Worm (Caenorhabditis elegans) whole organism, L3 larva: ENCODE data around the gene best-14.

ENCODE experiments used
- R02D3.7 ChIP-seq: fragments of 150-350 bp; optimal IDR thresholded peaks from 2 replicates; lab custom pipeline; 2014; ENCODE audit warnings: missing biosample characterization, missing genetic modification characterization
- ama-1 ChIP-seq: fragments of 150-350 bp; optimal IDR thresholded peaks from 2 replicates; lab custom pipeline; 2018
- ceh-16 ChIP-seq: sonication (generic microtip); optimal IDR thresholded peaks from 2 replicates; lab custom pipeline; 2017; ENCODE audit warnings: missing biosample characterization, missing genetic modification characterization
- ceh-28 ChIP-seq: fragments of 150-350 bp; optimal IDR thresholded peaks from 2 replicates; lab custom pipeline; 2014; ENCODE audit warnings: missing biosample characterization, missing genetic modification reagents, missing genetic modification characterization
- daf-12 ChIP-seq: fragments of 150-350 bp; optimal IDR thresholded peaks from 2 replicates; lab custom pipeline; 2014; ENCODE audit warnings: missing biosample characterization, missing genetic modification reagents, missing genetic modification characterization
- egl-27 ChIP-seq: sonication (generic microtip); optimal IDR thresholded peaks from 4 replicates; lab custom pipeline; 2017; ENCODE audit warnings: missing biosample characterization, missing genetic modification reagents, missing genetic modification characterization
- egl-5 ChIP-seq: fragments of 150-350 bp; optimal IDR thresholded peaks from 2 replicates; lab custom pipeline; 2017; ENCODE audit warnings: missing biosample characterization, missing genetic modification reagents, missing genetic modification characterization, inconsistent platforms
- elt-2 ChIP-seq: sonication (generic microtip); optimal IDR thresholded peaks from 2 replicates; lab custom pipeline; 2016; ENCODE audit warnings: missing genetic modification reagents, mild to moderate bottlenecking, missing genetic modification characterization, missing compliant biosample characterization
- elt-3 ChIP-seq, 3 experiments: fragments of 150-350 bp in 1 of 3; sonication (generic microtip) in 2 of 3; optimal IDR thresholded peaks; 2 replicates in 2 of 3; 4 replicates in 1 of 3; lab custom pipeline; 2014 to 2017; ENCODE audit warnings: missing biosample characterization in 3 of 3, missing genetic modification characterization in 3 of 3
- eor-1 ChIP-seq, 2 experiments: fragments of 150-350 bp; optimal IDR thresholded peaks; 2 replicates each; lab custom pipeline; 2014 to 2018; ENCODE audit warnings: missing biosample characterization in 2 of 2, missing genetic modification characterization in 2 of 2
- fkh-10 ChIP-seq: sonication (generic microtip); optimal IDR thresholded peaks from 2 replicates; lab custom pipeline; 2017; ENCODE audit warnings: missing biosample characterization, missing genetic modification reagents, missing genetic modification characterization
- fkh-2 ChIP-seq: fragments of 150-350 bp; optimal IDR thresholded peaks from 2 replicates; lab custom pipeline; 2014; ENCODE audit warnings: missing biosample characterization, missing genetic modification reagents, missing genetic modification characterization
- fos-1 ChIP-seq: fragments of 150-350 bp; optimal IDR thresholded peaks from 2 replicates; lab custom pipeline; 2014; ENCODE audit warnings: missing biosample characterization, missing genetic modification characterization
- hmg-11 ChIP-seq: sonication (generic microtip); optimal IDR thresholded peaks from 2 replicates; lab custom pipeline; 2016; ENCODE audit warnings: missing genetic modification characterization, missing compliant biosample characterization
- lin-15B ChIP-seq: fragments of 150-350 bp; optimal IDR thresholded peaks from 2 replicates; lab custom pipeline; 2014; ENCODE audit warnings: missing biosample characterization, missing genetic modification characterization
- lin-39 ChIP-seq: fragments of 150-350 bp; optimal IDR thresholded peaks from 2 replicates; lab custom pipeline; 2018; ENCODE audit warnings: missing biosample characterization, missing genetic modification reagents, missing genetic modification characterization
- lsy-12 ChIP-seq: sonication (generic microtip); optimal IDR thresholded peaks from 2 replicates; lab custom pipeline; 2016; ENCODE audit warnings: mild to moderate bottlenecking, missing genetic modification characterization, missing compliant biosample characterization
- mml-1 ChIP-seq: fragments of 150-350 bp; sonication (generic microtip); optimal IDR thresholded peaks from 3 replicates; lab custom pipeline; 2014; ENCODE audit warnings: missing biosample characterization, missing genetic modification characterization
- nfya-1 ChIP-seq: sonication (generic microtip); optimal IDR thresholded peaks from 2 replicates; lab custom pipeline; 2017; ENCODE audit warnings: missing genetic modification characterization, mild to moderate bottlenecking, missing compliant biosample characterization, antibody characterized with exemption, moderate library complexity; ENCODE audit not compliant: insufficient read depth
- nhr-11 ChIP-seq: fragments of 150-350 bp; optimal IDR thresholded peaks from 2 replicates; lab custom pipeline; 2014; ENCODE audit warnings: missing biosample characterization, missing genetic modification characterization
- nhr-23 ChIP-seq: fragments of 150-350 bp; optimal IDR thresholded peaks from 2 replicates; lab custom pipeline; 2014; ENCODE audit warnings: missing biosample characterization, missing genetic modification reagents, missing genetic modification characterization
- nhr-237 ChIP-seq: fragments of 150-350 bp; optimal IDR thresholded peaks from 2 replicates; lab custom pipeline; 2014; ENCODE audit warnings: missing biosample characterization, missing genetic modification characterization
- nhr-25 ChIP-seq: sonication (generic microtip); optimal IDR thresholded peaks from 2 replicates; lab custom pipeline; 2017; ENCODE audit warnings: missing biosample characterization, missing genetic modification characterization
- nhr-28 ChIP-seq: fragments of 150-350 bp; optimal IDR thresholded peaks from 2 replicates; lab custom pipeline; 2014; ENCODE audit warnings: missing biosample characterization, missing genetic modification characterization
- nhr-43 ChIP-seq: sonication (generic microtip); optimal IDR thresholded peaks from 2 replicates; lab custom pipeline; 2016; ENCODE audit warnings: mild to moderate bottlenecking, missing genetic modification characterization, missing compliant biosample characterization; ENCODE audit not compliant: poor library complexity, severe bottlenecking
- nhr-76 ChIP-seq: fragments of 150-350 bp; sonication (generic microtip); optimal IDR thresholded peaks from 5 replicates; lab custom pipeline; 2014; ENCODE audit warnings: missing biosample characterization, missing genetic modification characterization
- nhr-77 ChIP-seq: fragments of 150-350 bp; optimal IDR thresholded peaks from 2 replicates; lab custom pipeline; 2014; ENCODE audit warnings: missing biosample characterization, missing genetic modification characterization
- pqm-1 ChIP-seq: fragments of 150-350 bp; optimal IDR thresholded peaks from 2 replicates; lab custom pipeline; 2017; ENCODE audit warnings: missing biosample characterization, missing genetic modification characterization, inconsistent platforms
- skn-1 ChIP-seq: fragments of 150-350 bp; optimal IDR thresholded peaks from 2 replicates; lab custom pipeline; 2014; ENCODE audit warnings: missing biosample characterization, missing genetic modification characterization
- snpc-4 ChIP-seq: fragments of 150-350 bp; optimal IDR thresholded peaks from 2 replicates; lab custom pipeline; 2014; ENCODE audit warnings: missing biosample characterization, missing genetic modification characterization
- tbx-2 ChIP-seq: sonication (generic microtip); optimal IDR thresholded peaks from 2 replicates; lab custom pipeline; 2016; ENCODE audit warnings: mild to moderate bottlenecking, missing genetic modification characterization, missing compliant biosample characterization
- unc-39 ChIP-seq: sonication (generic microtip); optimal IDR thresholded peaks from 4 replicates; lab custom pipeline; 2017; ENCODE audit warnings: missing biosample characterization, missing genetic modification characterization
- unc-62 ChIP-seq: fragments of 150-350 bp; sonication (generic microtip); optimal IDR thresholded peaks from 4 replicates; lab custom pipeline; 2014; ENCODE audit warnings: missing biosample characterization, missing genetic modification reagents, missing genetic modification characterization
- zag-1 ChIP-seq: fragments of 150-350 bp; optimal IDR thresholded peaks from 2 replicates; lab custom pipeline; 2014; ENCODE audit warnings: missing biosample characterization, missing genetic modification characterization
- ztf-11 ChIP-seq: fragments of 150-350 bp; optimal IDR thresholded peaks from 2 replicates; lab custom pipeline; 2014; ENCODE audit warnings: missing biosample characterization, missing genetic modification characterization
- ztf-4 ChIP-seq: fragments of 150-350 bp; optimal IDR thresholded peaks from 2 replicates; lab custom pipeline; 2014; ENCODE audit warnings: missing biosample characterization, missing genetic modification characterization

best-14 gene

DNA sequence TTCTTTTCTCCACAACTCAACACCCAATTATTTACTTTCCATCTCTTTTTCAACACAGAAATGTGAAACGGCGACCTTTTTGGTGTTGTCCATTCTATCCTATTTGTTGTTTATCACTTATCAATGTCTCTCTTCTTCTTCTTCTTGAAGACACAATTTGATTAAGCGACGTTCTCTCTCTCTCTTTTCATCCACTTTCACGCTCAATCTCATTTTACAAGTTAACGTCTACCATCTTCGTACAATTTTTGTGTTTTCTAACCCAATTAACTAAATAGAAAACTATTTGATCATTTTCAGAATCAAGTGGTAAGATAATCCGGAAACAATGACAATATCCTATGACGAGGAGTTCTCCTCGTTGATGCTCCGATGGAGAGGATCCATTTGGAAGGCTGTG lies at the start of gene best-14:
Gene best-14 (plus strand): TSS at position 301 of the 400 bp plus-strand sequence.
- TF ChIP-seq ama-1 (lab: Kevin White, UChicago) (no peak), tbx-2 (tag; lab: Kevin White, UChicago) (no peak), egl-5 (tag; lab: Kevin White, UChicago) (no peak)

DNA sequence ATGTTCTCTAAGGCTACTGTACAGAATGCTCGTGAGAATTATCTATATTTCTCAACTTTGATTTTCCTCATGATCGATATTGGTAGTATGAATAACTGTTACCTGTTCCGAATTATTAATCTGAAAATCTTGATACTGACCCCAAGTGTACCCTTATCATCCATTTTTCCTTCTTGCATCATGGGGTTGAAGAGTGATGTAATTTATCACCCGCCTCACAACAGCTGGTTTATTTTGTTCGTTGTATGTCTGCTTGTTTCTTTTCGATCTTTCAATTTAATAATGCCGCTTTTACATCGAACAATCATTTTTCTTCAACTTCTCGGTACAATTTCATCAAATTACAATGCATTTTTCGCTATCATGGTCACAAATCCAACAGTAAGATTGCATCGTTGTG lies 48.9 kb upstream of the best-14 start, which contains the start of gene C35A5.6:
Gene C35A5.6 (plus strand): TSS at position 283 of the 400 bp plus-strand sequence.
- TF ChIP-seq nhr-28 (tag; lab: Kevin White, UChicago): no peak
- no peak for TF ChIP-seq daf-12
- no peak for TF ChIP-seq unc-62 (GFP tag; lab: Kevin White, UChicago)

DNA sequence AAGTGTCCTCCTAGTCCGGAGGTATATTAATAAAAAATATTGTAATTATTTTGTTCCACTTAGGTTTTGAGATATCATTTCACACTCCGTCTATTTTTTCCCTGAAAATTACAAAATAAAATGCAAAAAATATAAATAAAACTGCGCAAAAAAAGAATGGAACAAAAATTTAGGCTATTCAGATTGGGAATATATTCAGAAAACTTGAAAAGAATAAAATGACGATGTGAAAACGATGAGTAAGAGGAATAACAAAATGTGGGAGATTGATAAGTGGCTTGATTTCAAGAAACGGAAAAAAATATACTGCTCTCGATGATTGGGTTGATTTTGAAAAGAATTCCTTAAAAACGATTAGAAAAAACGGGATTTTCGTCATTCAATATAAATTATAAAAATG lies 43.5 kb upstream of the best-14 start, which contains the start of gene dmsr-8:
Gene dmsr-8 (minus strand): TSS at position 101 of the 400 bp plus-strand sequence.
- TF ChIP-seq lin-39: no peak
- no peak for TF ChIP-seq R02D3.7
- no peak for TF ChIP-seq egl-27 (tag; lab: Kevin White, UChicago)
- no peak for TF ChIP-seq hmg-11 (tag; lab: Kevin White, UChicago)
- TF ChIP-seq elt-3 (tag; optimal IDR thresholded peaks at IDR 0.05; lab: Kevin White, UChicago): no peak
- no peak for TF ChIP-seq ceh-28 (tag; lab: Kevin White, UChicago)
- TF ChIP-seq mml-1 (tag; lab: Kevin White, UChicago): no peak
- no peak for TF ChIP-seq ceh-16
- TF ChIP-seq nhr-23 (tag; lab: Kevin White, UChicago): no peak
- TF ChIP-seq fkh-2 (tag; lab: Kevin White, UChicago): no peak
- TF ChIP-seq snpc-4 (tag; lab: Kevin White, UChicago): no peak
- no peak for TF ChIP-seq fkh-10 (GFP tag; lab: Kevin White, UChicago)
- no peak for TF ChIP-seq nhr-77 (tag; lab: Kevin White, UChicago)
- TF ChIP-seq, all 47 proteins: peak for 0

DNA sequence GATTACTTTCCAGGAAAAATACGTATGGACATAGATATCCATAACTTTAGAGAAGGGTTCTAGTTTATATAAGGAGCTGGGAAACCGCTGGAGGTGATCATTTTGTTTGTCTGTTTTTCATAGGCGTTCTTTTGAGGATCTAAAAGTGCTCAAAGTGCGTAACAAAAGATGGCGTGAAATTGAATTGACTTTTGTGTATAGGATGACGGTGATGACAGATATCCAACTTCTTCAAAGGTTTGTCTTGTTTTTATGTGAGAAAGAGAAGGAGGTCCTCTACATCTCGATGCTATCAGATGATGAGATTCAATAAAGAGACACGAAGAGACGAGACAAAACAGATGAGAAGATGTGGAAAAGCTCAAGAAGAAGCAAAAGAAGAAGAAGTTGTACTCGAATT lies 41.1 kb upstream of the best-14 start:
- TF ChIP-seq ceh-28 (tag; lab: Kevin White, UChicago): no peak
- peak; percentile 53 for TF ChIP-seq fkh-10 (GFP tag; lab: Kevin White, UChicago)

DNA sequence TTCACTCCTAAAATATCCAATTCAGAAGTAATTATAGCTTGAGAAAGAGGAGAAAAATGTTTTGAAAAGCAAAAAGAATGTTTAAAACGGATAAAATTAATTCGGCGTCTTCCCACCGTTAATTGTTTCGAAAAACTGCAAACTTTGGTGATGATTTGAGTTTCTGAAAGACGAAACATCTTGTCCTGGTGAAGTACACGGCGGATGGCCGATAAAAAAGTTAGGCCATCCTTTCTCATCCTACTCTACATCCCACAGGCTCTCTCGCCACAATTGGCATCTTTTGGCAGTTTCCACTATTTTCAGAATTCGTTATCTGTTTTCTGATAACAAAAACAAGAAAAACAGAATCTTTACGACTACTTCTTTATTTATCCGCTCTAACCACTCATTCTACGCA lies 31.9 kb upstream of the best-14 start, which contains the start of the genes C35A5.8 and hda-11:
Gene C35A5.8 (minus strand): TSS at position 7 of the 400 bp plus-strand sequence.
Gene hda-11 (plus strand): TSS at position 283 of the 400 bp plus-strand sequence.
- TF ChIP-seq lin-15B (tag; lab: Kevin White, UChicago) (peak; percentile 63), ceh-16 (no peak), nhr-76 (tag; lab: Kevin White, UChicago) (no peak), zag-1 (tag; lab: Kevin White, UChicago) (no peak), lsy-12 (tag; lab: Kevin White, UChicago) (peak; percentile 19), fkh-10 (GFP tag; lab: Kevin White, UChicago) (no peak), nfya-1 (tag; lab: Kevin White, UChicago) (peak; percentile 58), ztf-4 (tag; lab: Kevin White, UChicago) (no peak), nhr-237 (tag; lab: Kevin White, UChicago) (no peak), skn-1 (tag; lab: Kevin White, UChicago) (peak; percentile 48), nhr-23 (tag; lab: Kevin White, UChicago) (peak; percentile 63), fkh-2 (tag; lab: Kevin White, UChicago) (no peak), pqm-1 (peak; percentile 4), fos-1 (tag; lab: Kevin White, UChicago) (no peak), snpc-4 (tag; lab: Kevin White, UChicago) (peak; percentile 35), unc-62 (GFP tag; lab: Kevin White, UChicago) (no peak), hmg-11 (tag; lab: Kevin White, UChicago) (peak; percentile 34), ceh-28 (tag; lab: Kevin White, UChicago) (no peak), nhr-25 (tag; lab: Kevin White, UChicago) (peak; percentile 52), nhr-43 (tag; lab: Kevin White, UChicago) (peak; percentile 93), ztf-11 (tag; lab: Kevin White, UChicago) (no peak), egl-5 (tag; lab: Kevin White, UChicago) (no peak), eor-1 (tag; optimal IDR thresholded peaks at IDR 0.05; lab: Kevin White, UChicago) (no peak), unc-39 (no peak), nhr-11 (tag; lab: Kevin White, UChicago) (no peak), elt-2 (tag; lab: Kevin White, UChicago) (peak; percentile 45)
